Fruit fly (Drosophila melanogaster) whole organism, wandering third instar larva: ENCODE measurements around the gene ACXB.

Source experiments
- lola ChIP-seq: fragments of >200 bp; optimal IDR thresholded peaks from 2 replicates; lab custom pipeline; 2017; ENCODE audit warnings: missing biosample characterization, missing genetic modification characterization
- psq ChIP-seq: fragments of 200-800 bp; sonication (Bioruptor generic); optimal IDR thresholded peaks from 3 replicates; lab custom pipeline; 2017; ENCODE audit warnings: missing biosample characterization, mild to moderate bottlenecking, missing genetic modification characterization, moderate library complexity

DNA sequence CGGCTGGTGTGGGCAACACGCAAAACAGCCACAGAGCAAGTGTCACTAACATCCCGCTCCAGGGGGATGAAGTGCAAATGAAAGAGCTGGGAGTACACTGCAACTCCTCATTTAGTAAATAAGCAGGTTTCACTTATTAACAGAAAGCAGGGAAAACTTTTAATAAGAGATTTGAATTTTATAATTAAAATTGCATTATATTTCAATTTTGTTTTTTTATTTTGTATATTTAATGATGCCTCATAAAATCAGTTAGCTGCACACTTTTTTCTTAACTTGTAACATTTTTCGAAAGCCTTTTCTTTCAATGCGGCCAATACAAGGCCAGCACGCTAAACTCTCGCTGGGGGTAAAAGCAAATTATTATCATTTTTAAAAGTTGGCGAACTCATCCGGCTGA lies 49.1 kb upstream of the ACXB start:
- TF ChIP-seq lola (GFP tag; lab: Kevin White, UChicago) (no peak), psq (GFP tag; lab: Kevin White, UChicago) (no peak)
